Worm (Caenorhabditis elegans): Measurements from ENCODE around the gene rps-24.

The rps-24 gene

DNA sequence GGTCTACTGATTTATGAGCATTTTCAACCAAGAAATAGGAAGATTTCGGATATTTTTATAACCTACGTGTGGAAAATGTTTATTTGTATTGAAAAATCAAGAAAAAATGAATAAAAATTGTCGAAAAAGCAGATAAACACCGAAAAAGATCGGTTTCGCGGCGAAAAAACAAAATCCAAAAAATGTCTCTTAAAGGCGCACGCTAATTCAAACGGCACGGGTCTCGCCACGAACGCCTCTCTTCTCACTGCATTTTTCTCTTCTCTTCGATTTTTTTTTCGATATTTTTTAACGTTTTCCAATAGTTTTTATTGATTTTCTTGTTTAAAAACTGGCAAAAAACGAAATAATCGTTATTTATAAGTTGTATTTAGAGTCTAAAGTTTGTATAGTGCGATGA lies 39.9 kb downstream of the rps-24 start (continued):
- TF ChIP-seq tlp-1 (tag; optimal IDR thresholded peaks at IDR 0.05), result no peak
- peak; percentile 1 for TF ChIP-seq snpc-4 (tag; optimal IDR thresholded peaks at IDR 0.05)
- peak; percentile 40 for TF ChIP-seq snu-23 (GFP tag; optimal IDR thresholded peaks at IDR 0.05)
- TF ChIP-seq vab-15 (tag; optimal IDR thresholded peaks at IDR 0.05), result no peak
- no peak for TF ChIP-seq lin-14 (GFP tag; optimal IDR thresholded peaks at IDR 0.05)
- no peak for TF ChIP-seq mdl-1 (tag; optimal IDR thresholded peaks at IDR 0.05)
- TF ChIP-seq mep-1 (tag; optimal IDR thresholded peaks at IDR 0.05), result no peak
- no peak for TF ChIP-seq ceh-90 (tag; optimal IDR thresholded peaks at IDR 0.05)
- no peak for TF ChIP-seq egl-13 (tag; optimal IDR thresholded peaks at IDR 0.05)
- no peak for TF ChIP-seq nhr-28 (tag; optimal IDR thresholded peaks at IDR 0.05)
- no peak for TF ChIP-seq nhr-19 (GFP tag; conservative IDR thresholded peaks at IDR 0.05)
- no peak for TF ChIP-seq nhr-77 (tag; optimal IDR thresholded peaks at IDR 0.05)
- peak; percentile 10 for TF ChIP-seq rnt-1 (tag; optimal IDR thresholded peaks at IDR 0.05)
- no peak for TF ChIP-seq ztf-4 (tag; optimal IDR thresholded peaks at IDR 0.05)
- no peak for TF ChIP-seq hpl-2 (GFP tag; optimal IDR thresholded peaks at IDR 0.05)
- no peak for TF ChIP-seq hlh-17 (GFP tag; optimal IDR thresholded peaks at IDR 0.05; ENCODE audit: borderline replicate concordance)
- TF ChIP-seq sup-37 (GFP tag; optimal IDR thresholded peaks at IDR 0.05), result no peak
- no peak for TF ChIP-seq hlh-4 (tag; optimal IDR thresholded peaks at IDR 0.05)
- TF ChIP-seq swsn-7 (tag; optimal IDR thresholded peaks at IDR 0.05), result no peak
- peak; percentile 5 for TF ChIP-seq lin-15B (tag; optimal IDR thresholded peaks at IDR 0.05)
- TF ChIP-seq C04F5.9 (tag; optimal IDR thresholded peaks at IDR 0.05), result no peak
- no peak for TF ChIP-seq sox-4 (tag; optimal IDR thresholded peaks at IDR 0.05)
- no peak for TF ChIP-seq nhr-20 (tag; optimal IDR thresholded peaks at IDR 0.05)
- no peak for TF ChIP-seq ceh-63 (GFP tag; optimal IDR thresholded peaks at IDR 0.05)
- no peak for TF ChIP-seq egl-27 (tag; optimal IDR thresholded peaks at IDR 0.05)
- TF ChIP-seq xbp-1 (tag; optimal IDR thresholded peaks at IDR 0.05), result peak; percentile 25
- TF ChIP-seq nhr-84 (tag; optimal IDR thresholded peaks at IDR 0.05), result no peak
- TF ChIP-seq zag-1 (tag; optimal IDR thresholded peaks at IDR 0.05), result no peak
- peak; percentile 28 for TF ChIP-seq nhr-71 (tag; optimal IDR thresholded peaks at IDR 0.05)
- peak; percentile 35 for TF ChIP-seq skn-1 (tag; optimal IDR thresholded peaks at IDR 0.05)
- TF ChIP-seq ztf-11 (tag; optimal IDR thresholded peaks at IDR 0.05), result no peak
- no peak for TF ChIP-seq unc-130 (tag; optimal IDR thresholded peaks at IDR 0.05)
- TF ChIP-seq pqm-1 (tag; optimal IDR thresholded peaks at IDR 0.05), result no peak
- TF ChIP-seq lin-35 (GFP tag; optimal IDR thresholded peaks at IDR 0.05), result peak; percentile 71 to 77
- TF ChIP-seq grh-1 (GFP tag; IDR thresholded peaks at IDR 0.05), result no peak
- no peak for TF ChIP-seq lin-39 (tag; optimal IDR thresholded peaks at IDR 0.05)
- TF ChIP-seq unc-86 (tag; optimal IDR thresholded peaks at IDR 0.05), result no peak
- TF ChIP-seq nhr-12 (tag; optimal IDR thresholded peaks at IDR 0.05), result no peak
- no peak for TF ChIP-seq ceh-88 (GFP tag; IDR thresholded peaks at IDR 0.05)
- no peak for TF ChIP-seq nhr-90 (tag; optimal IDR thresholded peaks at IDR 0.05; ENCODE audit: poor library complexity)
- no peak for TF ChIP-seq jun-1 (tag; optimal IDR thresholded peaks at IDR 0.05)
- peak in 2 of 3 experiments; percentile 12 to 54 for TF ChIP-seq ceh-82 (tag; optimal IDR thresholded peaks at IDR 0.05)
- no peak for TF ChIP-seq unc-62 (GFP tag; optimal IDR thresholded peaks at IDR 0.05)

DNA sequence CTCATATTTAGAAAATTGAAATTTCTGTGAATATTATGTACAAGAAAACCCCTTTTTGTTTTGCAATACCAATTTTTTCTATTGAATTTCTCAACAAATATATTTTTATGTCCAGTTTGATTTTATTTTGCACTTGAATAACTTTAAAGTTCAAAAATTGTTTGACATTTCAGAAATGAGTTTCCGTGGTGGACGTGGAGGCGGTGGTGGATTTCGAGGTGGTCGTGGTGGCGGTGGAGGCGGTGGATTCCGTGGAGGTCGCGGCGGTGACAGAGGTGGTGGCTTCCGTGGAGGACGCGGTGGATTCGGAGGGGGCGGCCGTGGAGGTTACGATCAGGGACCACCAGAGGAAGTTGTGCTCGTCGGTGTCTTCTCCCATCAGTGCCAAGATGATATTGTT lies 40.3 kb downstream of the rps-24 start, which contains the start of gene garr-1:
Gene garr-1 (plus strand): TSS at position 174 of the 400 bp plus-strand sequence.
- TF ChIP-seq ceh-82 (tag; optimal IDR thresholded peaks at IDR 0.05), result no peak
- TF ChIP-seq ceh-8 (GFP tag; optimal IDR thresholded peaks at IDR 0.05), result no peak
- TF ChIP-seq aha-1 (tag; optimal IDR thresholded peaks at IDR 0.05), result no peak
- no peak for TF ChIP-seq sptf-1 (tag; optimal IDR thresholded peaks at IDR 0.05)
- no peak for TF ChIP-seq tlp-1 (tag; optimal IDR thresholded peaks at IDR 0.05)
- no peak for TF ChIP-seq nhr-71 (tag; optimal IDR thresholded peaks at IDR 0.05)
- TF ChIP-seq lsy-2 (tag; optimal IDR thresholded peaks at IDR 0.05), result no peak
